Fruit fly (Drosophila melanogaster) whole organism, adult: ENCODE data around the gene CG46307.

Source experiments
- CG11617 ChIP-seq: fragments of 200-800 bp; sonication (Bioruptor generic); optimal IDR thresholded peaks from 2 replicates; lab custom pipeline; 2017; ENCODE audit warnings: mild to moderate bottlenecking, missing biosample characterization, missing genetic modification reagents, missing genetic modification characterization
- CG12768 ChIP-seq: fragments of 200-800 bp; sonication (Bioruptor generic); optimal IDR thresholded peaks from 2 replicates; lab custom pipeline; 2017; ENCODE audit warnings: missing biosample characterization, missing genetic modification characterization, mild to moderate bottlenecking, moderate library complexity, missing genetic modification reagents
- CG1620 ChIP-seq: fragments of 200-800 bp; sonication (Bioruptor generic); optimal IDR thresholded peaks from 2 replicates; lab custom pipeline; 2016; ENCODE audit warnings: missing biosample characterization, missing genetic modification characterization
- cnc ChIP-seq, 2 experiments: fragments of >200 bp; optimal IDR thresholded peaks; 2 replicates each; lab custom pipeline; 2017
- kay ChIP-seq: fragments of 200-800 bp; sonication (Bioruptor generic); peaks from one replicate; lab custom pipeline; 2016; ENCODE audit warnings: missing biosample characterization, missing genetic modification characterization, borderline replicate concordance

dm6 chr2L:21142972-21143385 lies 38.6 kb downstream of the CG46307 start, which contains the start of gene pths:
- TF ChIP-seq CG11617 (no peak), CG1620 (GFP tag; lab: Kevin White, UChicago) (peak; percentile 27), kay (no peak), CG12768 (GFP tag; lab: Kevin White, UChicago) (no peak), cnc (optimal IDR thresholded peaks at IDR 0.05; lab: Kevin White, UChicago) (no peak)
